Fruit fly (Drosophila melanogaster) whole organism, prepupa: ENCODE results near the gene Lam.

Source experiments
- CG10669 ChIP-seq: fragments of 200-800 bp; sonication (Bioruptor generic); optimal IDR thresholded peaks from 3 replicates; lab custom pipeline; 2018; ENCODE audit warnings: missing biosample characterization, mild to moderate bottlenecking, missing genetic modification characterization, moderate library complexity
- CG11294 ChIP-seq: fragments of 200-800 bp; sonication (Bioruptor generic); IDR thresholded peaks from 2 replicates; pipeline ENCODE4 v1.3.6; 2022; ENCODE audit warnings: missing biosample characterization, missing genetic modification characterization
- CG15336 ChIP-seq: fragments of 200-800 bp; sonication (Bioruptor generic); IDR thresholded peaks from 2 replicates; pipeline ENCODE4 v1.3.6; 2022; ENCODE audit warnings: missing biosample characterization, missing genetic modification characterization
- CG1621 ChIP-seq: fragments of 200-800 bp; sonication (Bioruptor generic); optimal IDR thresholded peaks from 3 replicates; lab custom pipeline; 2018; ENCODE audit warnings: missing biosample characterization, mild to moderate bottlenecking, missing genetic modification characterization
- CG16779 ChIP-seq: fragments of 200-800 bp; sonication (Bioruptor generic); optimal IDR thresholded peaks from 3 replicates; lab custom pipeline; 2017; ENCODE audit warnings: missing biosample characterization, mild to moderate bottlenecking, missing genetic modification characterization
- CG32006 ChIP-seq: fragments of 200-800 bp; sonication (Bioruptor generic); optimal IDR thresholded peaks from 3 replicates; lab custom pipeline; 2017; ENCODE audit warnings: missing biosample characterization, mild to moderate bottlenecking, missing genetic modification characterization
- CG34406 ChIP-seq: fragments of 200-800 bp; sonication (Bioruptor generic); optimal IDR thresholded peaks from 3 replicates; lab custom pipeline; 2016; ENCODE audit warnings: missing biosample characterization, missing genetic modification characterization
- CG3919 ChIP-seq: fragments of 200-800 bp; sonication (Bioruptor generic); optimal IDR thresholded peaks from 3 replicates; lab custom pipeline; 2016; ENCODE audit warnings: missing biosample characterization, missing genetic modification characterization
- CG6276 ChIP-seq: fragments of 200-800 bp; sonication (Bioruptor generic); optimal IDR thresholded peaks from 2 replicates; lab custom pipeline; 2017; ENCODE audit warnings: missing biosample characterization, mild to moderate bottlenecking, missing genetic modification characterization
- CG6792 ChIP-seq: fragments of 200-800 bp; sonication (Bioruptor generic); optimal IDR thresholded peaks from 3 replicates; lab custom pipeline; 2016; ENCODE audit warnings: missing biosample characterization, missing genetic modification characterization
- CG6808 ChIP-seq: fragments of 200-800 bp; sonication (Bioruptor generic); optimal IDR thresholded peaks from 3 replicates; lab custom pipeline; 2017; ENCODE audit warnings: missing biosample characterization, missing genetic modification characterization, mild to moderate bottlenecking, moderate library complexity, missing genetic modification reagents
- CG7368 ChIP-seq: fragments of 200-800 bp; sonication (Bioruptor generic); optimal IDR thresholded peaks from 3 replicates; lab custom pipeline; 2016; ENCODE audit warnings: missing biosample characterization, missing genetic modification characterization
- CG8119 ChIP-seq: fragments of 200-800 bp; sonication (Bioruptor generic); IDR thresholded peaks from 3 replicates; pipeline ENCODE4 v1.3.6; 2022; ENCODE audit warnings: missing biosample characterization, missing genetic modification characterization
- CG8319 ChIP-seq: fragments of 200-800 bp; sonication (Bioruptor generic); optimal IDR thresholded peaks from 3 replicates; lab custom pipeline; 2016; ENCODE audit warnings: missing biosample characterization, missing genetic modification characterization
- CG9139 ChIP-seq: fragments of 200-800 bp; sonication (Bioruptor generic); optimal IDR thresholded peaks from 3 replicates; lab custom pipeline; 2017; ENCODE audit warnings: missing biosample characterization, mild to moderate bottlenecking, missing genetic modification characterization
- Eip78C ChIP-seq: fragments of 200-800 bp; sonication (Bioruptor generic); peaks from one replicate; lab custom pipeline; 2016; ENCODE audit warnings: missing biosample characterization, missing genetic modification characterization
- Eip93F ChIP-seq: fragments of 200-800 bp; sonication (Bioruptor generic); optimal IDR thresholded peaks from 2 replicates; lab custom pipeline; 2016; ENCODE audit warnings: missing biosample characterization, mild to moderate bottlenecking, missing genetic modification characterization
- Ets21C ChIP-seq: fragments of 200-800 bp; sonication (Bioruptor generic); optimal IDR thresholded peaks from 3 replicates; lab custom pipeline; 2016; ENCODE audit warnings: missing biosample characterization, missing genetic modification characterization
- Ets96B ChIP-seq: fragments of 200-800 bp; optimal IDR thresholded peaks from 2 replicates; lab custom pipeline; 2019; ENCODE audit warnings: missing biosample characterization, mild to moderate bottlenecking, missing genetic modification characterization, moderate library complexity
- Gug ChIP-seq: fragments of 200-800 bp; sonication (Bioruptor generic); IDR thresholded peaks from 2 replicates; pipeline ENCODE4 v1.3.6; 2022; ENCODE audit warnings: missing biosample characterization, missing genetic modification characterization
- Hr38 ChIP-seq: sonication (Bioruptor generic); optimal IDR thresholded peaks from 2 replicates; lab custom pipeline; 2016; ENCODE audit warnings: missing biosample characterization, missing genetic modification characterization
- Hr4 ChIP-seq: fragments of 200-800 bp; sonication (Bioruptor generic); optimal IDR thresholded peaks from 3 replicates; lab custom pipeline; 2016; ENCODE audit warnings: missing biosample characterization, missing genetic modification characterization
- Lpt ChIP-seq: fragments of 200-800 bp; sonication (Bioruptor generic); optimal IDR thresholded peaks from 3 replicates; lab custom pipeline; 2016; ENCODE audit warnings: missing biosample characterization, missing genetic modification characterization
- Met ChIP-seq: fragments of 200-800 bp; sonication (Bioruptor generic); optimal IDR thresholded peaks from 3 replicates; lab custom pipeline; 2016; ENCODE audit warnings: missing biosample characterization, missing genetic modification characterization
- OdsH ChIP-seq: fragments of 200-800 bp; sonication (Bioruptor generic); optimal IDR thresholded peaks from 3 replicates; lab custom pipeline; 2016; ENCODE audit warnings: missing biosample characterization, missing genetic modification characterization
- Sox14 ChIP-seq: fragments of 200-800 bp; sonication (Bioruptor generic); optimal IDR thresholded peaks from 3 replicates; lab custom pipeline; 2016; ENCODE audit warnings: missing biosample characterization, missing genetic modification characterization
- achi ChIP-seq: fragments of 200-800 bp; sonication (Bioruptor generic); optimal IDR thresholded peaks from 3 replicates; lab custom pipeline; 2016; ENCODE audit warnings: missing biosample characterization, missing genetic modification characterization
- cyc ChIP-seq: fragments of 200-800 bp; sonication (Bioruptor generic); optimal IDR thresholded peaks from 3 replicates; lab custom pipeline; 2016; ENCODE audit warnings: missing biosample characterization, missing genetic modification characterization
- dac ChIP-seq: fragments of 200-800 bp; sonication (Bioruptor generic); optimal IDR thresholded peaks from 2 replicates; lab custom pipeline; 2017; ENCODE audit warnings: missing biosample characterization, mild to moderate bottlenecking, missing genetic modification characterization
- dsx ChIP-seq: fragments of 200-800 bp; optimal IDR thresholded peaks from 3 replicates; lab custom pipeline; 2019; ENCODE audit warnings: missing biosample characterization, mild to moderate bottlenecking, missing genetic modification characterization, moderate library complexity; ENCODE audit not compliant: poor library complexity, severe bottlenecking
- eg ChIP-seq: fragments of 200-800 bp; sonication (Bioruptor generic); IDR thresholded peaks from 3 replicates; pipeline ENCODE4 v1.3.6; 2022; ENCODE audit warnings: missing biosample characterization, missing genetic modification characterization
- esn ChIP-seq: fragments of 200-800 bp; sonication (Bioruptor generic); optimal IDR thresholded peaks from 2 replicates; lab custom pipeline; 2016; ENCODE audit warnings: missing biosample characterization, mild to moderate bottlenecking, missing genetic modification characterization, moderate library complexity
- fd59A ChIP-seq: fragments of 200-800 bp; sonication (Bioruptor generic); optimal IDR thresholded peaks from 2 replicates; lab custom pipeline; 2017; ENCODE audit warnings: missing biosample characterization, mild to moderate bottlenecking, missing genetic modification characterization, missing genetic modification reagents
- fd85E ChIP-seq: fragments of 200-800 bp; sonication (Bioruptor generic); optimal IDR thresholded peaks from 3 replicates; lab custom pipeline; 2016; ENCODE audit warnings: missing biosample characterization, missing genetic modification characterization
- fkh ChIP-seq: fragments of 200-800 bp; sonication (Bioruptor generic); optimal IDR thresholded peaks from 3 replicates; lab custom pipeline; 2017; ENCODE audit warnings: missing biosample characterization, mild to moderate bottlenecking, missing genetic modification characterization, moderate library complexity
- lz ChIP-seq: fragments of 200-800 bp; sonication (Bioruptor generic); optimal IDR thresholded peaks from 3 replicates; lab custom pipeline; 2016; ENCODE audit warnings: missing biosample characterization, missing genetic modification characterization
- net ChIP-seq: fragments of 200-800 bp; sonication (Bioruptor generic); optimal IDR thresholded peaks from 3 replicates; lab custom pipeline; 2016; ENCODE audit warnings: missing biosample characterization, missing genetic modification characterization
- pdm3 ChIP-seq: fragments of 200-800 bp; sonication (Bioruptor generic); optimal IDR thresholded peaks from 3 replicates; lab custom pipeline; 2016; ENCODE audit warnings: missing biosample characterization, missing genetic modification characterization
- spab ChIP-seq: fragments of 200-800 bp; sonication (Bioruptor generic); optimal IDR thresholded peaks from 2 replicates; lab custom pipeline; 2017; ENCODE audit warnings: missing biosample characterization, mild to moderate bottlenecking, missing genetic modification characterization, missing genetic modification reagents
- ss ChIP-seq, 2 experiments: fragments of 200-800 bp; sonication (Bioruptor generic); optimal IDR thresholded peaks; 2 replicates in 1 of 2; 3 replicates in 1 of 2; lab custom pipeline; 2017 to 2018; ENCODE audit warnings: mild to moderate bottlenecking in 2 of 2, missing biosample characterization in 2 of 2, missing genetic modification characterization in 2 of 2, moderate library complexity in 1 of 2
- svp ChIP-seq: fragments of 200-800 bp; sonication (Bioruptor generic); peaks from one replicate; lab custom pipeline; 2016; ENCODE audit warnings: missing biosample characterization, missing genetic modification characterization
- topi ChIP-seq: fragments of 200-800 bp; sonication (Bioruptor generic); optimal IDR thresholded peaks from 3 replicates; lab custom pipeline; 2016; ENCODE audit warnings: missing biosample characterization, missing genetic modification characterization
- vri ChIP-seq: fragments of 200-800 bp; sonication (Bioruptor generic); optimal IDR thresholded peaks from 3 replicates; lab custom pipeline; 2016; ENCODE audit warnings: missing biosample characterization, mild to moderate bottlenecking, missing genetic modification characterization

Gene Lam

DNA sequence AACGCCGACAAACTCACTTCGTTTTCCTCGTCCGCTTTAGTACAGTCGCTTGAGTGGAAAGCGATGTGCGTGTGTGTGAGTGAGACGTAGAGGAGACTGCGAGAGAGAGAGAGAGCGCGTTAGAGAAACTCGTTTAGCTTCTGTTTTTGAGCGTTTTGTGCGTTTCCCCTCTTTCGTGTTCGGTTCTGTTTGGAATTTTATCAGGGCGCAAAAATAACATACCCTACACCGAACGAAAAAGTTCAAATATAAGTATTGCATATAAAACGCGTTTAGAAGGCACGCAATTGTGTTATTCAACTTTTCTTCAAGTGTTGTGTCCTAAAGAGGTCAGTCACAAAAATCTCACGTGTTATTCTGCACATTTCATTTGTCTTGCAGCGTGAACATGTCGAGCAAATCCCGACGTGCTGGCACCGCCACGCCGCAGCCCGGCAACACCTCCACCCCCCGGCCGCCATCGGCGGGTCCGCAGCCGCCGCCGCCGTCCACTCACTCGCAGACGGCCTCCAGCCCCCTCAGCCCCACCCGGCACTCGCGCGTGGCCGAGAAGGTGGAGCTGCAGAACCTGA is 750 bp downstream of the Lam start (continued):
- TF ChIP-seq spab (GFP tag; lab: Kevin White, UChicago) (no peak), Eip78C (GFP tag; lab: Kevin White, UChicago) (peak; percentile 73), esn (GFP tag; lab: Kevin White, UChicago) (peak; percentile 24), Met (GFP tag; lab: Kevin White, UChicago) (no peak)

dm6 chr2L:5546207-5546517 is 3.9 kb downstream of the Lam start:
- no peak for TF ChIP-seq Sox14 (GFP tag; lab: Kevin White, UChicago)
- TF ChIP-seq Eip93F = no peak
- no peak for TF ChIP-seq dac (GFP tag; lab: Kevin White, UChicago)
- TF ChIP-seq Hr38 (GFP tag; lab: Kevin White, UChicago) = no peak
- no peak for TF ChIP-seq CG6808 (GFP tag; lab: Kevin White, UChicago)
- TF ChIP-seq CG9139 = peak; percentile 15
- no peak for TF ChIP-seq OdsH (GFP tag; lab: Kevin White, UChicago)
- TF ChIP-seq spab (GFP tag; lab: Kevin White, UChicago) = no peak
- no peak for TF ChIP-seq vri
- TF ChIP-seq fd85E = no peak
- no peak for TF ChIP-seq CG32006
- peak; percentile 45 for TF ChIP-seq Lpt (GFP tag; lab: Kevin White, UChicago)
- TF ChIP-seq CG6276 = no peak
- TF ChIP-seq svp = no peak
- TF ChIP-seq CG8119 (GFP tag; lab: Robert Waterston, UW) = no peak
- TF ChIP-seq CG6792 (GFP tag; lab: Kevin White, UChicago) = no peak
- no peak for TF ChIP-seq CG10669 (GFP tag; lab: Kevin White, UChicago)
- TF ChIP-seq fd59A (GFP tag; lab: Kevin White, UChicago) = peak; percentile 4
- no peak for TF ChIP-seq dsx (GFP tag; lab: Kevin White, UChicago)
- peak; percentile 61 for TF ChIP-seq CG1621 (tag; lab: Kevin White, UChicago)
- no peak for TF ChIP-seq Ets21C (GFP tag; lab: Kevin White, UChicago)
- TF ChIP-seq CG11294 (GFP tag; lab: Robert Waterston, UW) = no peak
- TF ChIP-seq cyc = no peak
- no peak for TF ChIP-seq Met (GFP tag; lab: Kevin White, UChicago)
- TF ChIP-seq CG3919 (GFP tag; lab: Kevin White, UChicago) = no peak
- TF ChIP-seq Ets96B (tag; lab: Kevin White, UChicago) = no peak
- TF ChIP-seq Gug (GFP tag; lab: Robert Waterston, UW) = no peak
- no peak for TF ChIP-seq esn (GFP tag; lab: Kevin White, UChicago)

DNA sequence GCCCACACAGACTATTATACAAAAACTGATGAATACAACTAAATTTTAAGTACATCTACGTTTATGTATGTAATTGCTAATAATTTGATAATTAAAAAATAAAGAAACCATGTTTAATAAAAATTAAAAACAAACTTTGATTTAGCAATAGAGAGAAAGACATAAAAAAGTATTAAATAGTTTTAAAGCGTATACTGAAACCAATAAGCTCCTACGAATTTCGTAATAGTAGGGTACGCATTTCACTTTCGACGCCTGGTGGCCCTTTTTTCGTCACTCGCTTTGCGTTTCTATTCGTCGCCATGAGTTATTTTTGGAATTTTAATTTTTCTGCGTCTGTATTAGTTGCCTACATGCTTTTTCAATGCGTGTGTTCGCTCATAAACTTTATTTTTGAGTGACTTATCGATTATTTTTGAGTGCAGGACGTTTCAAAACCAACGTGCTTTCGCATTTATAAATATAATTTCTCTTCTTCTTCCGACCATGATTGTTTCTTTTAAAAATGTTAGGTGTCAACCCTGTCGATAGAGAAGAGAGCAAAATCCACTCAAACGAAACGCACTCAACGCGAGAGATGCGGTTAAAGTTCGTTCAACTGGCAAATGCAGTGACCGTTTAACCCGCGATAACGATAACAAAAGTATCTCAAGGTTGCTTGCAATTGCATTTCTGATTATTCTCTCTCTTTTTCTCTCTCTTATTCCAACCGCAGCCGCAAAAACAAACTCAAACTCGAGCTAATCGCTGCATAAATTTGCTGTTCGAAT is 4.4 kb downstream of the Lam start, which contains the start of gene Oscillin:
Gene Oscillin (plus strand): TSS at position 569 of the 770 bp plus-strand sequence.
- TF ChIP-seq eg (GFP tag; lab: Robert Waterston, UW) (peak; percentile 86), Hr4 (GFP tag; lab: Kevin White, UChicago) (peak; percentile 65), Gug (GFP tag; lab: Robert Waterston, UW) (peak; percentile 63), Lpt (GFP tag; lab: Kevin White, UChicago) (no peak), dsx (GFP tag; lab: Kevin White, UChicago) (peak; percentile 71), dac (GFP tag; lab: Kevin White, UChicago) (no peak), topi (peak; percentile 81), ss (GFP tag; optimal IDR thresholded peaks at IDR 0.05; lab: Kevin White, UChicago) (peak; percentile 55 to 80), vri (peak; percentile 39), CG6276 (peak; percentile 55), Ets21C (GFP tag; lab: Kevin White, UChicago) (no peak), lz (peak; percentile 70), fkh (GFP tag; lab: Kevin White, UChicago) (no peak), CG11294 (GFP tag; lab: Robert Waterston, UW) (peak; percentile 30), CG34406 (GFP tag; lab: Kevin White, UChicago) (peak; percentile 65), OdsH (GFP tag; lab: Kevin White, UChicago) (peak; percentile 37), Ets96B (tag; lab: Kevin White, UChicago) (peak; percentile 81), CG6808 (GFP tag; lab: Kevin White, UChicago) (peak; percentile 77), fd59A (GFP tag; lab: Kevin White, UChicago) (peak; percentile 6), CG1621 (tag; lab: Kevin White, UChicago) (no peak), cyc (peak; percentile 65), CG10669 (GFP tag; lab: Kevin White, UChicago) (peak; percentile 62), pdm3 (GFP tag; lab: Kevin White, UChicago) (peak; percentile 39), achi (peak; percentile 78), CG8319 (GFP tag; lab: Kevin White, UChicago) (peak; percentile 52), CG16779 (tag; lab: Kevin White, UChicago) (peak; percentile 22), CG15336 (GFP tag; lab: Robert Waterston, UW) (peak; percentile 73), CG3919 (GFP tag; lab: Kevin White, UChicago) (peak; percentile 76), fd85E (peak; percentile 18), net (GFP tag; lab: Kevin White, UChicago) (peak; percentile 80), CG7368 (peak; percentile 56), CG6792 (GFP tag; lab: Kevin White, UChicago) (peak; percentile 68)
